Fruit fly (Drosophila melanogaster) whole organism, pupa: ENCODE data around the gene CG17186.

ENCODE experiments used
- CG10348 ChIP-seq: fragments of 200-800 bp; sonication (Bioruptor generic); IDR thresholded peaks from 2 replicates; pipeline ENCODE4 v1.3.6; 2022; ENCODE audit warnings: missing biosample characterization, missing genetic modification characterization
- CG12605 ChIP-seq: fragments of 200-800 bp; sonication (Bioruptor generic); IDR thresholded peaks from 2 replicates; pipeline ENCODE4 v1.3.6; 2022; ENCODE audit warnings: missing biosample characterization, missing genetic modification characterization
- CG34367 ChIP-seq: fragments of 200-800 bp; sonication (Bioruptor generic); optimal IDR thresholded peaks from 2 replicates; lab custom pipeline; 2018; ENCODE audit warnings: missing biosample characterization, mild to moderate bottlenecking, missing genetic modification characterization
- CG8159 ChIP-seq: fragments of 200-800 bp; sonication (Bioruptor generic); optimal IDR thresholded peaks from 3 replicates; lab custom pipeline; 2018; ENCODE audit warnings: missing biosample characterization, mild to moderate bottlenecking, missing genetic modification characterization, moderate library complexity
- CG9948 ChIP-seq: fragments of 200-800 bp; sonication (Bioruptor generic); optimal IDR thresholded peaks from 2 replicates; lab custom pipeline; 2018; ENCODE audit warnings: missing biosample characterization, mild to moderate bottlenecking, missing genetic modification characterization, moderate library complexity
- Pif1A ChIP-seq: fragments of 200-800 bp; sonication (Bioruptor generic); optimal IDR thresholded peaks from 3 replicates; lab custom pipeline; 2016; ENCODE audit warnings: missing biosample characterization, missing genetic modification characterization
- Snoo ChIP-seq: fragments of 200-800 bp; sonication (Bioruptor generic); optimal IDR thresholded peaks from 3 replicates; lab custom pipeline; 2017; ENCODE audit warnings: missing biosample characterization, mild to moderate bottlenecking, missing genetic modification characterization, inconsistent platforms
- gl ChIP-seq: fragments of 200-800 bp; sonication (Bioruptor generic); optimal IDR thresholded peaks from 2 replicates; lab custom pipeline; 2018; ENCODE audit warnings: missing biosample characterization, mild to moderate bottlenecking, missing genetic modification characterization
- rn ChIP-seq: fragments of 200-800 bp; sonication (Bioruptor generic); IDR thresholded peaks from 2 replicates; pipeline ENCODE4 v1.3.6; 2022; ENCODE audit warnings: missing biosample characterization, missing genetic modification characterization

DNA sequence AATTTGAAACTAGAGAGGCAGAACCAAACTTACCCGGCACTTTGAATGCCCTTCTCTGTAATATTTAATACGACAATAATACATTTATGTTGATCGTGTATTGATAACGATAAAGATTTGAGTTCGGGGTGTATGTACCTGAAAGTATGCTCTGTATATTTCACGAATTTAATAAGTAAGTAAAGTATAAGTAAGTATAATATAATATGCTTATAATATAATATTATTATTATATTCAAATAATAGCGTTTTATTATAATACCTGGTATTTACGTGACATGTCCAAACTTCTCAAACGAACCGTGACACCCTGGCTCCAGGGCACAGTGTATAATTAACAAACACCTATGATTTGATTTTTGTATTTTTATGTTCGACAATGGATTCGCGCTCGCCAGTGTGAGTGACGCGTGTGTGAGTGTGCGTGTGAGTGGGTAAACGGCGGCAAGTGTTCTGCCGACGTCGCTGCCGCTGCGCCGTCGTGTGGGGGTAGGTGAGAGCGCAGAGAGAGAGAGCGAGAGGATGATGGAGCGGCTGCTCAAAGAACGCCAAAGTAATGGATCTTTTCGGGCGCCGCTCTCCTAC is 12.4 kb upstream of the CG17186 start:
- TF ChIP-seq CG10348 (GFP tag; lab: Robert Waterston, UW) (no peak), rn (GFP tag; lab: Robert Waterston, UW) (no peak), CG9948 (tag; lab: Kevin White, UChicago) (no peak), Snoo (tag; lab: Kevin White, UChicago) (no peak), CG34367 (no peak), Pif1A (GFP tag; lab: Kevin White, UChicago) (no peak), CG12605 (GFP tag; lab: Robert Waterston, UW) (no peak), CG8159 (tag; lab: Kevin White, UChicago) (peak; percentile 16), gl (tag; lab: Kevin White, UChicago) (no peak)
